Worm (Caenorhabditis elegans) whole organism, L4/young adult: ENCODE data around the gene tex-2.

ENCODE experiments used
- W03F9.2 ChIP-seq: fragments of 150-350 bp; optimal IDR thresholded peaks from 2 replicates; lab custom pipeline; 2014; ENCODE audit warnings: missing biosample characterization, missing genetic modification characterization
- dao-5 ChIP-seq: sonication (generic microtip); optimal IDR thresholded peaks from 2 replicates; lab custom pipeline; 2016; ENCODE audit warnings: missing genotype, missing genetic modification characterization, moderate library complexity, missing compliant biosample characterization
- him-1 ChIP-seq: sonication (generic microtip); optimal IDR thresholded peaks from 2 replicates; lab custom pipeline; 2016; ENCODE audit warnings: missing genotype, missing genetic modification reagents, missing genetic modification characterization, missing compliant biosample characterization

The tex-2 gene

ce11 chrII:5839227-5839626, 34.2 kb downstream of the tex-2 start, which contains the start of gene ZK1248.19:
ZK1248.19 (minus strand) TSS chrII:5839414.
- TF ChIP-seq him-1 (tag; lab: Kevin White, UChicago), result no peak
- TF ChIP-seq dao-5 (tag; lab: Kevin White, UChicago), result no peak
- TF ChIP-seq W03F9.2, result peak; percentile 38

ce11 chrII:5838453-5838852, 35.0 kb downstream of the tex-2 start, which contains the start of gene ZK1248.15:
ZK1248.15 (minus strand) TSS chrII:5838553.
- no peak for TF ChIP-seq dao-5 (tag; lab: Kevin White, UChicago)
- TF ChIP-seq him-1 (tag; lab: Kevin White, UChicago), result no peak
- no peak for TF ChIP-seq W03F9.2

ce11 chrII:5836153-5836719, 37.2 kb downstream of the tex-2 start, which contains the start of gene fzo-1:
fzo-1 (minus strand) TSS chrII:5836203.
- no peak for TF ChIP-seq him-1 (tag; lab: Kevin White, UChicago)
- peak; percentile 34 for TF ChIP-seq W03F9.2

DNA sequence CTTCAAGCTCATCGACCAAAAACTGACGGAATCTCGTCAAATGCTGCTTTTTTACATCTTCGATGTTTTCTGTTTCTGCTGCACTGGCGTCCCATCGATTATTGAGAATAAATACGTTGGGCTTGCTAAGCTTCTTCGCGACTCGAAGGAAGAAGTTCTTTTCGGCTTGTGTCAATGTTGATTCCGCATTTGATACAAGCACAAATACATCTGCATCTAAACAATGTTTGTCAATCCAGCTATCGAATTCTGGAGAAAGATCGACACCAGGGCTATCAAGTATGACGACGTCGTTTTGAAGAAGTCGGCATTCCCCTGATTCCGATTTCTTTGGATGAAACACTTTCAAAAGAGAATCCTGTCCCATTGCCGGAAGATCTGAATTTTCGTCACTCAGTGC, 38.3 kb downstream of the tex-2 start:
- TF ChIP-seq W03F9.2 (no peak), him-1 (tag; lab: Kevin White, UChicago) (no peak), dao-5 (tag; lab: Kevin White, UChicago) (no peak)

DNA sequence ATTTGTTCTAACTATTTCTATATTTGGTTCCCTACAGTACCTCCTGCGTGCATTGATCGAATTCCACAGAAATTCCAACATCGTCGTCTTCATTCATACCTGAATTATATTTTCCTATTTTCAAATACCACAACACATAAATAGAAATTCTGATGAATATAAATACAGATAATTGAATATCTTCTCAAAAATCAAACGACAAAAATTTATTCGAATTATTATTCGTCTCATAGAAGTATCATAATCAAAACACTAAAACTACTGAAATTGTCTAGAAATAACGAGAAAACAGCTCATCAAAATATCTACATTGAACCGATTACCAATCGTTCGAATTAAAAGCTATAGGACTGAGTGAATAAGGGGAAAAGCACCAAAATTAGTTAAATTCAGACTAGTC, 40.3 kb downstream of the tex-2 start, which contains the start of gene gtap-1:
Gene gtap-1, minus strand, starts transcription at position 101 of the 400 bp plus-strand sequence.
- TF ChIP-seq W03F9.2, result no peak
- no peak for TF ChIP-seq him-1 (tag; lab: Kevin White, UChicago)
- TF ChIP-seq dao-5 (tag; lab: Kevin White, UChicago), result no peak

- no peak for TF ChIP-seq dao-5 (tag; lab: Kevin White, UChicago)
Measured at ce11 chrII:5831373-5831772, 42.0 kb downstream of the tex-2 start.

DNA sequence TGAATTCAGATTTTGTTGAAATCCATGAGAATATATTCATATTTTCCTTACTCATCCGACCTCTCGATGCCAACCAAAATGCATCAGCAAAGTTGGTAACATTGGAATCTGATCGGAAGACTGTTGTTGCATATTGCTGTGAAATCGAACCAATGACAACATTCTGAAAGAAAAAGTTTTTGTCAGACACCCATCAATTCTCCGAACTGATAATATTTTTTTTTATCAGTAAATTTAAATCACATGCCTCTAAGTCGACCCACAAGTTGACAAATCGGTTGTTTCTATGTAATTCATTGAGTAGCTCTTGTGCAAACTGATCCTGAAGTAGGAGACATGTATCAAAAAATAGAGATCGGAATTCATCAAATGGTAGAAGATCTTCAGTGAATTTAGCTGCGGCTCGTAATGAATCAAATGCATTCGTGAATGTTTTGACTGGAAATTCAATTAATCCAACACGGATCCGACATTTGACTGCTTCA, 43.4 kb downstream of the tex-2 start, which contains the start of gene col-74:
Gene col-74, plus strand, starts transcription at position 435 of the 485 bp plus-strand sequence.
- TF ChIP-seq him-1 (tag; lab: Kevin White, UChicago), result no peak
- no peak for TF ChIP-seq dao-5 (tag; lab: Kevin White, UChicago)
- no peak for TF ChIP-seq W03F9.2

DNA sequence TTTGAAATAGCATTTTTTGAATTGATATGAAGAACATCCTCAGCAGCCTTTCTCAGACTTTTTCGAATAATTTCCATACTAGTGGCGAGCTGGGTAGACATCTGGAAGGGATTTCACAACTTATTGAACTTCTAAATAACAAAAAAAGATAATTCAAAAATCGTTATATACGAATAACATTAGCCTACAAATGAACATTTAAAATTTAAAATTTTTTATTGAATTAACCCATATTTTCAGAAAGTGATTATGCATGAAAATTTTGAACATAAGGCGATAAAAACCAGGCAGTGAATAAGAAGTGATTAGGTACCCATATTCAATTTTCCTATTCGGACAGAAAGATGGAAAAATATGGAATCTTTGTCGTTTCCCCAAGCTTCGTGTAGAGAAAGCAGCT, 44.9 kb downstream of the tex-2 start, which contains the start of gene ZK1248.11:
Gene ZK1248.11, minus strand, starts transcription at position 101 of the 400 bp plus-strand sequence.
- no peak for TF ChIP-seq W03F9.2
- no peak for TF ChIP-seq him-1 (tag; lab: Kevin White, UChicago)
- TF ChIP-seq dao-5 (tag; lab: Kevin White, UChicago), result no peak

DNA sequence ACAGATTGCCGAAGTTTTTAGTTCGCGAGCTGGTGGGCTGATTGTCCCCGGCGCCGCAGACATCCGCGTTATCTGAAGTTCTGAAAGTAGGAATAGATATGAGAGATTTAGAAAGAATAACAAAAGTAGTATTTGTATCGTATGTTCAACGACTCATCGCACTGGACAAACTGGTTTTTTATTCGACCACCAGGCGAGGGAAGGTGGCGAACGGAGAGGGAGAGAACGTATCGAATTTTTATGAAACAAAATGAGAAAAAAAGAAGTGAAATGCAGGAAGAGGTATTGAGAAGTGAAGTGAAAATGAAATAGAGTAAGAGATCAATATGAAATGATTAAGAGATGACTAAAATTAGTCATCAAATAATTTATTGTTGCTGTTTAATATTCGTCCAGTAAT, 46.0 kb downstream of the tex-2 start, which contains the start of gene tbc-2:
Gene tbc-2, minus strand, starts transcription at position 80 of the 400 bp plus-strand sequence.
- TF ChIP-seq dao-5 (tag; lab: Kevin White, UChicago), result no peak
- TF ChIP-seq him-1 (tag; lab: Kevin White, UChicago), result no peak
- TF ChIP-seq W03F9.2, result no peak

DNA sequence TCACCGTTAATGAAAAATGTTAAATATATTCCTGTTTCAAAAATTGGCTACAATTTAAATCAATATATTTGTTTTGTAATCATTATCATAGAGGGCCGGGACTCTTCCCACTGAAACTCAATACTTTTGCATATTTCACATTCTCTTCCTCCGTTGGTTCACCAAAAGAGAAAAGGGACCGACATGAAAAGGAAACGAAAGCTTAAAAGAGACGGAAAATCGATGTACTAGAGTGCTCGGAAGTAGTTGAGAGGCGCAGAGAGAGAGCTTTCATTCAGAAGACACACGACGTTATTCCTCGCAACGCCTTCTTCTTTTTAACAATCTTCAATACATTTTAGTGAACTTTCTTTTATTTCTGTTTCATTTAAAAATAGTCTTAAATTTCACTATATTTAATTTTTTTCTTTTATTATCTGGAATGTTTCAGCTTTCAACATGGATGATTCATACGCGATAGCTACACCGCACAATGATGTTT, 53.1 kb downstream of the tex-2 start, which contains the start of gene ehs-1:
Gene ehs-1, plus strand, starts transcription at position 431 of the 481 bp plus-strand sequence.
- TF ChIP-seq dao-5 (tag; lab: Kevin White, UChicago) (no peak), him-1 (tag; lab: Kevin White, UChicago) (no peak), W03F9.2 (no peak)

DNA sequence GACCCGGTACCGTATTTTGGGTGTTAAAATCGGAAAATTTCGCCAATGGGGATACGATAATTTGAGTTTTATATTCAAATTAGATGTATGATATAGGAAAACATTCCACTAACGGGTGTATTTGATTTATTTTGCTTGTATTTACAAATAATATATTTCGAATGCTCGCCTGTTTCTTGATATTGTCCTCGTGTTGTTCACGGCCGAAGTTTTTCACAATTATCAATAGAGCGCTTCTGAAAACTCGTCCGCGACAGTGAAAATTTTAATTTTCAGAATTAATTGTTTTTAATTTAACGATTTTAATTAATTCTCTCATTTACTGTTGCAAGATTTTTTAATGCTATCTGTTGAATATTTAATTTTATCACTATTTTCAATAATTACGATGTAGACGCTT, 53.8 kb downstream of the tex-2 start:
- TF ChIP-seq dao-5 (tag; lab: Kevin White, UChicago), result no peak
- TF ChIP-seq W03F9.2, result peak; percentile 61
- TF ChIP-seq him-1 (tag; lab: Kevin White, UChicago), result no peak

- TF ChIP-seq W03F9.2, result no peak
- TF ChIP-seq dao-5 (tag; lab: Kevin White, UChicago), result no peak
- no peak for TF ChIP-seq him-1 (tag; lab: Kevin White, UChicago)
Measured at ce11 chrII:5818298-5818697, 55.1 kb downstream of the tex-2 start, which contains the start of gene ZK1248.4. ZK1248.4 (plus strand) TSS chrII:5818598.
